Fruit fly (Drosophila melanogaster) whole organism, adult: ENCODE results near the gene SoxN.

ENCODE experiments used
- CG11617 ChIP-seq: fragments of 200-800 bp; sonication (Bioruptor generic); optimal IDR thresholded peaks from 2 replicates; lab custom pipeline; 2017; ENCODE audit warnings: mild to moderate bottlenecking, missing biosample characterization, missing genetic modification reagents, missing genetic modification characterization
- CG12768 ChIP-seq: fragments of 200-800 bp; sonication (Bioruptor generic); optimal IDR thresholded peaks from 2 replicates; lab custom pipeline; 2017; ENCODE audit warnings: missing biosample characterization, missing genetic modification characterization, mild to moderate bottlenecking, moderate library complexity, missing genetic modification reagents
- CG14711 ChIP-seq: fragments of 200-800 bp; sonication (Bioruptor generic); optimal IDR thresholded peaks from 2 replicates; lab custom pipeline; 2018; ENCODE audit warnings: missing biosample characterization, mild to moderate bottlenecking, missing genetic modification characterization, moderate library complexity
- CG1620 ChIP-seq: fragments of 200-800 bp; sonication (Bioruptor generic); optimal IDR thresholded peaks from 2 replicates; lab custom pipeline; 2016; ENCODE audit warnings: missing biosample characterization, missing genetic modification characterization
- CG33017 ChIP-seq: fragments of 200-800 bp; sonication (Bioruptor generic); optimal IDR thresholded peaks from 2 replicates; lab custom pipeline; 2018; ENCODE audit warnings: missing biosample characterization, mild to moderate bottlenecking, missing genetic modification characterization, moderate library complexity
- CG5204 ChIP-seq: fragments of 200-800 bp; sonication (Bioruptor generic); optimal IDR thresholded peaks from 2 replicates; lab custom pipeline; 2016; ENCODE audit warnings: missing biosample characterization, missing genetic modification characterization
- CG7045 ChIP-seq: fragments of 200-800 bp; sonication (Bioruptor generic); optimal IDR thresholded peaks from 2 replicates; lab custom pipeline; 2017; ENCODE audit warnings: missing biosample characterization, mild to moderate bottlenecking, missing genetic modification characterization
- CG7101 ChIP-seq: fragments of 200-800 bp; sonication (Bioruptor generic); optimal IDR thresholded peaks from 2 replicates; lab custom pipeline; 2018; ENCODE audit warnings: missing biosample characterization, mild to moderate bottlenecking, missing genetic modification characterization, moderate library complexity
- Clk ChIP-seq: fragments of 200-800 bp; sonication (Bioruptor generic); optimal IDR thresholded peaks from 2 replicates; lab custom pipeline; 2017; ENCODE audit warnings: missing biosample characterization, missing genetic modification characterization
- Crg-1 ChIP-seq: fragments of 200-800 bp; sonication (Bioruptor generic); optimal IDR thresholded peaks from 2 replicates; lab custom pipeline; 2016; ENCODE audit warnings: missing biosample characterization, missing genetic modification characterization
- Hr96 ChIP-seq: fragments of 200-800 bp; sonication (Bioruptor generic); optimal IDR thresholded peaks from 2 replicates; lab custom pipeline; 2016; ENCODE audit warnings: missing biosample characterization, missing genetic modification characterization
- Mnt ChIP-seq: fragments of 200-800 bp; sonication (Bioruptor generic); optimal IDR thresholded peaks from 2 replicates; lab custom pipeline; 2016; ENCODE audit warnings: missing biosample characterization, mild to moderate bottlenecking, missing genetic modification characterization
- bab1 ChIP-seq: fragments of 200-800 bp; sonication (Bioruptor generic); optimal IDR thresholded peaks from 3 replicates; lab custom pipeline; 2019; ENCODE audit warnings: missing biosample characterization, mild to moderate bottlenecking, missing genetic modification characterization, moderate library complexity
- cic ChIP-seq: fragments of 200-800 bp; sonication (Bioruptor generic); optimal IDR thresholded peaks from 2 replicates; lab custom pipeline; 2017; ENCODE audit warnings: missing biosample characterization, mild to moderate bottlenecking, missing genetic modification characterization, moderate library complexity
- cnc ChIP-seq, 2 experiments: fragments of >200 bp; optimal IDR thresholded peaks; 2 replicates each; lab custom pipeline; 2017
- kay ChIP-seq: fragments of 200-800 bp; sonication (Bioruptor generic); peaks from one replicate; lab custom pipeline; 2016; ENCODE audit warnings: missing biosample characterization, missing genetic modification characterization, borderline replicate concordance
- ovo ChIP-seq: fragments of 200-800 bp; sonication (Bioruptor generic); optimal IDR thresholded peaks from 2 replicates; lab custom pipeline; 2016; ENCODE audit warnings: missing biosample characterization, missing genetic modification characterization
- pad ChIP-seq: fragments of 200-800 bp; sonication (Bioruptor generic); optimal IDR thresholded peaks from 3 replicates; lab custom pipeline; 2017; ENCODE audit warnings: missing biosample characterization, missing genetic modification characterization, mild to moderate bottlenecking, moderate library complexity, missing genetic modification reagents
- tj ChIP-seq: fragments of 200-800 bp; sonication (Bioruptor generic); optimal IDR thresholded peaks from 3 replicates; lab custom pipeline; 2017; ENCODE audit warnings: missing biosample characterization, mild to moderate bottlenecking, missing genetic modification characterization, moderate library complexity
- toe ChIP-seq: fragments of 200-800 bp; sonication (Bioruptor generic); optimal IDR thresholded peaks from 2 replicates; lab custom pipeline; 2016; ENCODE audit warnings: missing biosample characterization, missing genetic modification characterization

SoxN gene

DNA sequence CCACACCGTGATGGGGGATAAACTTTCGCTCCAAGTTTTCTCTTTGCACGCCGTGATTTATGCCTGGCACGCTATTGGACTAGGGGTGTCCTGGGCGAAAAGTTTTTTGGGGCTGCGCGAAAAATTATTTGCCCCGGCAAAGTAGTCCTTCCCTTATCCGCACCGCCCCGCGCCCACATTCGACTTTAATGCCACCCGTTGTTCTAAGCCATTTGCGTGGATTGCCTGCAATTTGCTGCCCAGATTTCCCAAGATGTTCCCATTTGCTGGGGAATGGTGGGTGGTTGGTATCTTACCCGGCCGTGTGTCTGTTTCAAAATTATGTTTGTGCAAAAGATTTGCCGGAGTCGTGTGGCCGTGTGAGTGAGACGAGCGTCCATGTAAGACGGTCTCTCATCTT is 26.4 kb upstream of the SoxN start:
- TF ChIP-seq CG5204 (GFP tag; lab: Kevin White, UChicago) (no peak), kay (GFP tag; lab: Kevin White, UChicago) (no peak)

- TF ChIP-seq CG12768 (GFP tag; lab: Kevin White, UChicago), result no peak
- no peak for TF ChIP-seq CG33017
- TF ChIP-seq Mnt (GFP tag; lab: Kevin White, UChicago), result no peak
- TF ChIP-seq cnc (optimal IDR thresholded peaks at IDR 0.05; lab: Kevin White, UChicago), result no peak
- TF ChIP-seq CG1620 (GFP tag; lab: Kevin White, UChicago), result no peak
- TF ChIP-seq CG14711, result no peak
- TF ChIP-seq CG5204 (GFP tag; lab: Kevin White, UChicago), result no peak
- TF ChIP-seq toe, result no peak
- no peak for TF ChIP-seq kay (GFP tag; lab: Kevin White, UChicago)
- TF ChIP-seq Crg-1 (GFP tag; lab: Kevin White, UChicago), result no peak
- no peak for TF ChIP-seq bab1 (GFP tag; lab: Kevin White, UChicago)
- TF ChIP-seq pad (GFP tag; lab: Kevin White, UChicago), result no peak
- no peak for TF ChIP-seq tj (GFP tag; lab: Kevin White, UChicago)
- no peak for TF ChIP-seq cic
Observed at dm6 chr2L:8804128-8804527, 21.3 kb upstream of the SoxN start.

- TF ChIP-seq CG33017 (no peak), CG5204 (GFP tag; lab: Kevin White, UChicago) (no peak), CG1620 (GFP tag; lab: Kevin White, UChicago) (no peak), Hr96 (no peak), bab1 (GFP tag; lab: Kevin White, UChicago) (no peak), CG11617 (no peak), toe (no peak), CG7045 (GFP tag; lab: Kevin White, UChicago) (no peak), Crg-1 (GFP tag; lab: Kevin White, UChicago) (no peak), CG12768 (GFP tag; lab: Kevin White, UChicago) (no peak), tj (GFP tag; lab: Kevin White, UChicago) (no peak), Clk (GFP tag; lab: Kevin White, UChicago) (no peak), ovo (GFP tag; lab: Kevin White, UChicago) (no peak), cic (no peak), Mnt (GFP tag; lab: Kevin White, UChicago) (no peak), CG14711 (no peak)
Observed at dm6 chr2L:8809812-8810211, 15.6 kb upstream of the SoxN start.

DNA sequence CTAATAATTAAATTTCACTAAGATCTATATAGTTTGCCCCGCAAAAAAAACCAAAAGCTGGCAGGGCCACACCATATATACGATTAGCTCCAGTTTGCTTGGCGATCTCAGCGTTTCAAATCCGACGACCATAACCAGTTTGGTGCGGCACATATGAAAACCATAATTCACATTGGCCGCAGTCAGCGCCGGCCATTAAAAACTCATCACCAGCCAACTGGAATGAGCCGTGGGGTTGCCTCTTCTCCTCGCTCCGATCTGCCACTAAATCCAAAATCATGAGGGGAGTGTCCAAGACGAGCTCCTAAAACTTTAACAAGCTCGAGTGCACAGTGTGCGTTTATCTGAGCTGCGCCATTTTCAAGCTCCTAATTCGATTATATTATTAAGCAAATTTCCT is 8.1 kb upstream of the SoxN start:
- no peak for TF ChIP-seq tj (GFP tag; lab: Kevin White, UChicago)
- no peak for TF ChIP-seq kay (GFP tag; lab: Kevin White, UChicago)
- TF ChIP-seq Hr96, result no peak
- no peak for TF ChIP-seq CG33017
- no peak for TF ChIP-seq CG14711
- no peak for TF ChIP-seq CG7101 (tag; lab: Kevin White, UChicago)
- no peak for TF ChIP-seq Clk (GFP tag; lab: Kevin White, UChicago)
- TF ChIP-seq CG7045 (GFP tag; lab: Kevin White, UChicago), result no peak
- TF ChIP-seq Crg-1 (GFP tag; lab: Kevin White, UChicago), result no peak
- no peak for TF ChIP-seq CG5204 (GFP tag; lab: Kevin White, UChicago)
- TF ChIP-seq bab1 (GFP tag; lab: Kevin White, UChicago), result no peak
- no peak for TF ChIP-seq pad (GFP tag; lab: Kevin White, UChicago)
- no peak for TF ChIP-seq Mnt (GFP tag; lab: Kevin White, UChicago)
- no peak for TF ChIP-seq CG12768 (GFP tag; lab: Kevin White, UChicago)
- TF ChIP-seq CG11617, result no peak
- TF ChIP-seq toe, result no peak
- no peak for TF ChIP-seq cic
- no peak for TF ChIP-seq CG1620 (GFP tag; lab: Kevin White, UChicago)

DNA sequence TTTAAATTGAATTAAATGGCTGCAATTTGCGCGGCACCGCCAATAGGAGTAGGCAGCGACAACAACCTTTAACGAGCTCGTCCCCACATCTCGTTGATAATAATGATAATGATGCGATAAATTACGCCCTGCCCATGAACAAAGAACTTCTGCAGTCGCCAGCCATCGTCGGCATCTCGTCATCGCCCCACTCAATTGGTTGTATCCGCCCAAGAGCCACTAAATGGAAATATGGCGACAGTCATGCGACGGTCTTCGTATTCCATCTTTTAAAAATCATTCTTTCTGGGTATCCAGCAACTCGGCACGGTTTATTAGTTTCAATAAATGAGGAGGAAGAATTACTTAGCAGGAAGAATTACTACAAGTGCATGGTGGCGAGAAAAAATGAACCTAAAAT is 4.9 kb upstream of the SoxN start:
- TF ChIP-seq bab1 (GFP tag; lab: Kevin White, UChicago) (no peak), CG12768 (GFP tag; lab: Kevin White, UChicago) (no peak), Hr96 (no peak)

DNA sequence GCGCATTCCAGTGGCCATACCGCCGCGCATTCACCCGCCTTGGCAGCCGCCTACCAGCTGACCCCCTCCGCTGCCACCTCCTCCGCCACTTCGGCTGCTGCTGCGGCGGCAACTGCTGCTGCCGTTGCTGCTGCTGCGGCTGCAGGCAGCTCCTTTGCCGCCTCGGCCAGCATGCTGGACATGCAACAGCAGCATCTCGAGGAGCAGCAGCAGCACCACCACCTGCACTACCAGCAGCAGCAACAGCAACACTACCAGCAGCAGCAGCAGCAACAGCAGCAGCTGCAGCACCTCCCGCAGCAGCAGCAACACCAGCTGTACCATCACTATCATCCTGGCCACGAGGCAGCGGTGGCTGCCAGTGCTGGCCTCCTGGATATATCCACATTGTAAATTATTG is 2.9 kb downstream of the SoxN start:
- TF ChIP-seq CG12768 (GFP tag; lab: Kevin White, UChicago) (no peak), CG7101 (tag; lab: Kevin White, UChicago) (no peak), CG7045 (GFP tag; lab: Kevin White, UChicago) (no peak), kay (GFP tag; lab: Kevin White, UChicago) (no peak), cnc (optimal IDR thresholded peaks at IDR 0.05; lab: Kevin White, UChicago) (no peak), cic (no peak), bab1 (GFP tag; lab: Kevin White, UChicago) (no peak), tj (GFP tag; lab: Kevin White, UChicago) (no peak), CG11617 (no peak), Crg-1 (GFP tag; lab: Kevin White, UChicago) (no peak), ovo (GFP tag; lab: Kevin White, UChicago) (no peak), Mnt (GFP tag; lab: Kevin White, UChicago) (no peak), CG5204 (GFP tag; lab: Kevin White, UChicago) (no peak), pad (GFP tag; lab: Kevin White, UChicago) (no peak), CG1620 (GFP tag; lab: Kevin White, UChicago) (no peak), toe (no peak), Hr96 (no peak)
